Worm (Caenorhabditis elegans) whole organism, L1 larva: ENCODE results near the gene T27D12.6.

Experiments used
- C04F5.9 ChIP-seq: sonication (generic microtip); optimal IDR thresholded peaks from 2 replicates; lab custom pipeline; 2016; ENCODE audit warnings: missing genetic modification characterization, missing compliant biosample characterization
- C34B4.2 ChIP-seq: sonication (generic microtip); optimal IDR thresholded peaks from 2 replicates; lab custom pipeline; 2017; ENCODE audit warnings: mild to moderate bottlenecking, missing genetic modification characterization, missing compliant biosample characterization
- Y116A8C.19 ChIP-seq: sonication (generic microtip); optimal IDR thresholded peaks from 2 replicates; lab custom pipeline; 2016; ENCODE audit warnings: missing compliant biosample characterization, missing genetic modification characterization, borderline replicate concordance
- alr-1 ChIP-seq: fragments of 200-800 bp; sonication (Bioruptor generic); optimal IDR thresholded peaks from 2 replicates; lab custom pipeline; 2018; ENCODE audit warnings: borderline replicate concordance, mild to moderate bottlenecking, missing genetic modification characterization, missing compliant biosample characterization
- aly-2 ChIP-seq: fragments of 150-350 bp; optimal IDR thresholded peaks from 2 replicates; lab custom pipeline; 2014; ENCODE audit warnings: missing biosample characterization, missing genetic modification characterization
- ama-1 ChIP-seq: fragments of 150-350 bp; optimal IDR thresholded peaks from 2 replicates; lab custom pipeline; 2014
- ceh-63 ChIP-seq: fragments of 200-800 bp; sonication (Bioruptor generic); optimal IDR thresholded peaks from 2 replicates; lab custom pipeline; 2018; ENCODE audit warnings: mild to moderate bottlenecking, missing genetic modification characterization, missing compliant biosample characterization
- ceh-8 ChIP-seq: fragments of 200-800 bp; sonication (Bioruptor generic); optimal IDR thresholded peaks from 2 replicates; lab custom pipeline; 2018; ENCODE audit warnings: mild to moderate bottlenecking, missing genetic modification characterization, moderate library complexity, missing compliant biosample characterization
- ceh-90 ChIP-seq: sonication (generic microtip); optimal IDR thresholded peaks from 2 replicates; lab custom pipeline; 2016; ENCODE audit warnings: missing genetic modification characterization, missing compliant biosample characterization
- ces-1 ChIP-seq: fragments of 150-350 bp; optimal IDR thresholded peaks from 2 replicates; lab custom pipeline; 2014; ENCODE audit warnings: missing biosample characterization, missing genetic modification reagents, missing genetic modification characterization
- dsc-1 ChIP-seq: sonication (generic microtip); optimal IDR thresholded peaks from 2 replicates; lab custom pipeline; 2016; ENCODE audit warnings: mild to moderate bottlenecking, missing genetic modification characterization, missing compliant biosample characterization
- efl-1 ChIP-seq, 4 experiments: fragments of 150-350 bp; optimal IDR thresholded peaks in 3 of 4; peaks in 1 of 4; 1 replicate in 1 of 4; 2 replicates in 3 of 4; lab custom pipeline; 2014; ENCODE audit warnings: missing biosample characterization in 2 of 4, missing genetic modification characterization in 2 of 4, missing genetic modification reagents in 2 of 4
- elt-2 ChIP-seq: sonication (generic microtip); optimal IDR thresholded peaks from 2 replicates; lab custom pipeline; 2016; ENCODE audit warnings: missing genetic modification characterization, mild to moderate bottlenecking, inconsistent platforms, missing compliant biosample characterization, missing genetic modification reagents
- elt-3 ChIP-seq, 6 experiments: fragments of 150-350 bp in 1 of 6; sonication (generic microtip); optimal IDR thresholded peaks; 2 replicates each; lab custom pipeline; 2017 to 2018; ENCODE audit warnings: missing biosample characterization in 6 of 6, missing genetic modification characterization in 6 of 6, inconsistent platforms in 1 of 6
- fkh-10 ChIP-seq: sonication (generic microtip); optimal IDR thresholded peaks from 2 replicates; lab custom pipeline; 2017; ENCODE audit warnings: missing biosample characterization, missing genetic modification reagents, missing genetic modification characterization
- fkh-8 ChIP-seq: sonication (generic microtip); optimal IDR thresholded peaks from 2 replicates; lab custom pipeline; 2016; ENCODE audit warnings: mild to moderate bottlenecking, missing genetic modification characterization, missing compliant biosample characterization
- grh-1 ChIP-seq: fragments of 200-800 bp; sonication (Bioruptor generic); IDR thresholded peaks from 2 replicates; pipeline ENCODE4 v1.3.6; 2022; ENCODE audit warnings: missing genetic modification reagents, missing genetic modification characterization, missing compliant biosample characterization
- hlh-4 ChIP-seq: sonication (generic microtip); optimal IDR thresholded peaks from 2 replicates; lab custom pipeline; 2016; ENCODE audit warnings: mild to moderate bottlenecking, missing genetic modification characterization, missing compliant biosample characterization
- isw-1 ChIP-seq: fragments of 200-800 bp; sonication (Bioruptor generic); IDR thresholded peaks from 2 replicates; pipeline ENCODE4 v1.3.6; 2022; ENCODE audit warnings: missing genetic modification characterization, missing compliant biosample characterization
- jun-1 ChIP-seq: fragments of 150-350 bp; optimal IDR thresholded peaks from 2 replicates; lab custom pipeline; 2014; ENCODE audit warnings: missing biosample characterization, missing genetic modification reagents, missing genetic modification characterization
- lin-13 ChIP-seq: fragments of 150-350 bp; optimal IDR thresholded peaks from 2 replicates; lab custom pipeline; 2014; ENCODE audit warnings: missing biosample characterization, missing genetic modification reagents, missing genetic modification characterization
- lin-14 ChIP-seq: fragments of 200-800 bp; sonication (Bioruptor generic); optimal IDR thresholded peaks from 2 replicates; lab custom pipeline; 2018; ENCODE audit warnings: mild to moderate bottlenecking, missing genetic modification characterization, moderate library complexity, missing compliant biosample characterization
- lin-35 ChIP-seq, 2 experiments: fragments of 150-350 bp; optimal IDR thresholded peaks; 2 replicates each; lab custom pipeline; 2014; ENCODE audit warnings: missing biosample characterization in 2 of 2, missing genetic modification characterization in 2 of 2, missing genetic modification reagents in 2 of 2
- lin-39 ChIP-seq: fragments of 150-350 bp; optimal IDR thresholded peaks from 2 replicates; lab custom pipeline; 2014; ENCODE audit warnings: missing biosample characterization, missing genetic modification reagents, missing genetic modification characterization
- lir-3 ChIP-seq: sonication (generic microtip); optimal IDR thresholded peaks from 2 replicates; lab custom pipeline; 2016; ENCODE audit warnings: mild to moderate bottlenecking, missing genetic modification characterization, moderate library complexity, missing compliant biosample characterization; ENCODE audit not compliant: poor library complexity
- lsy-2 ChIP-seq, 2 experiments: fragments of 150-350 bp; optimal IDR thresholded peaks; 2 replicates each; lab custom pipeline; 2014; ENCODE audit warnings: missing biosample characterization in 2 of 2, missing genetic modification characterization in 2 of 2
- mab-9 ChIP-seq: fragments of 200-800 bp; sonication (Bioruptor generic); IDR thresholded peaks from 2 replicates; pipeline ENCODE4 v1.3.6; 2022; ENCODE audit warnings: missing genetic modification reagents, missing genetic modification characterization, missing compliant biosample characterization
- mef-2 ChIP-seq: fragments of 150-350 bp; optimal IDR thresholded peaks from 2 replicates; lab custom pipeline; 2014; ENCODE audit warnings: missing biosample characterization, missing genetic modification characterization
- mep-1 ChIP-seq: fragments of 150-350 bp; optimal IDR thresholded peaks from 2 replicates; lab custom pipeline; 2014; ENCODE audit warnings: missing biosample characterization, missing genetic modification characterization
- nhr-11 ChIP-seq: fragments of 150-350 bp; optimal IDR thresholded peaks from 2 replicates; lab custom pipeline; 2014; ENCODE audit warnings: missing biosample characterization, missing genetic modification characterization
- nhr-12 ChIP-seq: sonication (generic microtip); optimal IDR thresholded peaks from 2 replicates; lab custom pipeline; 2017; ENCODE audit warnings: missing biosample characterization, missing genetic modification characterization
- nhr-19 ChIP-seq: fragments of 200-800 bp; sonication (Bioruptor generic); conservative IDR thresholded peaks from 2 replicates; pipeline ENCODE4 v1.3.6; 2022; ENCODE audit warnings: missing genetic modification characterization, missing compliant biosample characterization
- nhr-28 ChIP-seq: fragments of 150-350 bp; optimal IDR thresholded peaks from 2 replicates; lab custom pipeline; 2014; ENCODE audit warnings: missing biosample characterization, missing genetic modification characterization
- nhr-47 ChIP-seq: sonication (generic microtip); optimal IDR thresholded peaks from 2 replicates; lab custom pipeline; 2016; ENCODE audit warnings: mild to moderate bottlenecking, missing genetic modification characterization, moderate library complexity, missing compliant biosample characterization
- nhr-71 ChIP-seq: sonication (generic microtip); optimal IDR thresholded peaks from 2 replicates; lab custom pipeline; 2016; ENCODE audit warnings: mild to moderate bottlenecking, missing genetic modification characterization, moderate library complexity, missing compliant biosample characterization
- nhr-77 ChIP-seq: fragments of 150-350 bp; optimal IDR thresholded peaks from 2 replicates; lab custom pipeline; 2014; ENCODE audit warnings: missing biosample characterization, missing genetic modification characterization
- nhr-90 ChIP-seq: sonication (generic microtip); optimal IDR thresholded peaks from 2 replicates; lab custom pipeline; 2016; ENCODE audit warnings: mild to moderate bottlenecking, missing genetic modification characterization, missing compliant biosample characterization; ENCODE audit not compliant: poor library complexity
- pax-3 ChIP-seq: fragments of 200-800 bp; sonication (Bioruptor generic); optimal IDR thresholded peaks from 2 replicates; lab custom pipeline; 2018; ENCODE audit warnings: mild to moderate bottlenecking, missing genetic modification characterization, moderate library complexity, missing compliant biosample characterization
- rnt-1 ChIP-seq: sonication (generic microtip); optimal IDR thresholded peaks from 2 replicates; lab custom pipeline; 2016; ENCODE audit warnings: mild to moderate bottlenecking, missing genetic modification characterization, moderate library complexity, missing compliant biosample characterization
- snu-23 ChIP-seq: sonication (generic microtip); optimal IDR thresholded peaks from 2 replicates; lab custom pipeline; 2016; ENCODE audit warnings: missing genetic modification characterization, missing compliant biosample characterization
- sox-4 ChIP-seq: sonication (generic microtip); optimal IDR thresholded peaks from 2 replicates; lab custom pipeline; 2016; ENCODE audit warnings: missing genetic modification characterization, missing compliant biosample characterization
- sptf-1 ChIP-seq: fragments of 150-350 bp; optimal IDR thresholded peaks from 2 replicates; lab custom pipeline; 2014; ENCODE audit warnings: missing biosample characterization, missing genetic modification characterization
- tbx-2 ChIP-seq: sonication (generic microtip); optimal IDR thresholded peaks from 2 replicates; lab custom pipeline; 2016; ENCODE audit warnings: missing genetic modification characterization, missing compliant biosample characterization
- tlp-1 ChIP-seq: fragments of 150-350 bp; optimal IDR thresholded peaks from 2 replicates; lab custom pipeline; 2014; ENCODE audit warnings: missing biosample characterization, missing genetic modification characterization
- unc-30 ChIP-seq: sonication (generic microtip); optimal IDR thresholded peaks from 2 replicates; lab custom pipeline; 2017; ENCODE audit warnings: missing biosample characterization, missing genetic modification characterization
- unc-62 ChIP-seq: fragments of 150-350 bp; optimal IDR thresholded peaks from 2 replicates; lab custom pipeline; 2014; ENCODE audit warnings: missing biosample characterization, missing genetic modification reagents, missing genetic modification characterization
- unc-86 ChIP-seq: sonication (generic microtip); optimal IDR thresholded peaks from 2 replicates; lab custom pipeline; 2016; ENCODE audit warnings: missing genetic modification characterization, missing compliant biosample characterization
- unc-98 ChIP-seq: fragments of 200-800 bp; sonication (Bioruptor generic); IDR thresholded peaks from 2 replicates; pipeline ENCODE4 v1.3.6; 2022; ENCODE audit warnings: missing genetic modification characterization, missing compliant biosample characterization
- vab-15 ChIP-seq: sonication (generic microtip); optimal IDR thresholded peaks from 2 replicates; lab custom pipeline; 2017; ENCODE audit warnings: missing genotype, mild to moderate bottlenecking, missing genetic modification characterization, missing compliant biosample characterization
- zag-1 ChIP-seq: fragments of 150-350 bp; optimal IDR thresholded peaks from 2 replicates; lab custom pipeline; 2014; ENCODE audit warnings: missing biosample characterization, missing genetic modification characterization
- zip-4 ChIP-seq: fragments of 200-800 bp; sonication (Bioruptor generic); optimal IDR thresholded peaks from 2 replicates; lab custom pipeline; 2018; ENCODE audit warnings: mild to moderate bottlenecking, missing genetic modification characterization, moderate library complexity, missing compliant biosample characterization
- ztf-11 ChIP-seq, 2 experiments: sonication (generic microtip); optimal IDR thresholded peaks; 2 replicates each; lab custom pipeline; 2016 to 2017; ENCODE audit warnings: missing genetic modification characterization in 2 of 2, missing biosample characterization in 1 of 2, missing compliant biosample characterization in 1 of 2
- ztf-4 ChIP-seq: fragments of 150-350 bp; optimal IDR thresholded peaks from 2 replicates; lab custom pipeline; 2014; ENCODE audit warnings: missing biosample characterization, missing genetic modification characterization

Gene T27D12.6

ce11 chrII:11838353-11838752 lies 3.0 kb downstream of the T27D12.6 start:
- peak; percentile 25 for TF ChIP-seq nhr-47 (tag; lab: Kevin White, UChicago)
- TF ChIP-seq nhr-90 (tag; lab: Kevin White, UChicago) = peak; percentile 17
- TF ChIP-seq tbx-2 (tag; lab: Kevin White, UChicago) = peak; percentile 41
- TF ChIP-seq unc-86 = no peak
- no peak for TF ChIP-seq alr-1
- TF ChIP-seq C04F5.9 = no peak
- no peak for TF ChIP-seq zip-4
- no peak for TF ChIP-seq sox-4 (tag; lab: Kevin White, UChicago)
- no peak for TF ChIP-seq nhr-28
- TF ChIP-seq fkh-8 (tag; lab: Kevin White, UChicago) = no peak
- no peak for TF ChIP-seq unc-30 (tag; lab: Kevin White, UChicago)
- TF ChIP-seq ceh-90 (tag; lab: Kevin White, UChicago) = no peak
- TF ChIP-seq snu-23 (GFP tag; lab: Kevin White, UChicago) = peak; percentile 13
- TF ChIP-seq sptf-1 (tag; lab: Kevin White, UChicago) = no peak
- no peak for TF ChIP-seq Y116A8C.19 (tag; lab: Kevin White, UChicago)
- no peak for TF ChIP-seq tlp-1 (tag; lab: Kevin White, UChicago)
- no peak for TF ChIP-seq ztf-4
- TF ChIP-seq elt-3 (tag; optimal IDR thresholded peaks at IDR 0.05; lab: Kevin White, UChicago) = peak in 4 of 6 experiments; percentile 66 to 93 (median 67)
- TF ChIP-seq lin-13 (GFP tag; lab: Kevin White, UChicago) = no peak
- no peak for TF ChIP-seq dsc-1
- TF ChIP-seq lin-39 (tag; lab: Kevin White, UChicago) = no peak
- TF ChIP-seq lsy-2 (tag; optimal IDR thresholded peaks at IDR 0.05; lab: Kevin White, UChicago) = peak in 1 of 2 experiments; percentile 28
- no peak for TF ChIP-seq lir-3 (tag; lab: Kevin White, UChicago)
- peak; percentile 24; the same call in 1 of the 2 replicates for TF ChIP-seq nhr-19 (GFP tag; lab: Robert Waterston, UW)
- TF ChIP-seq mef-2 = no peak
- TF ChIP-seq vab-15 = no peak
- no peak for TF ChIP-seq zag-1 (tag; lab: Kevin White, UChicago)
- TF ChIP-seq ztf-11 (tag; optimal IDR thresholded peaks at IDR 0.05; lab: Kevin White, UChicago) = no peak
- no peak for TF ChIP-seq nhr-12 (tag; lab: Kevin White, UChicago)
- no peak for TF ChIP-seq ceh-8
- TF ChIP-seq aly-2 (tag; lab: Kevin White, UChicago) = no peak
- no peak for TF ChIP-seq ces-1 (GFP tag; lab: Kevin White, UChicago)
- TF ChIP-seq fkh-10 (GFP tag; lab: Kevin White, UChicago) = no peak
- no peak for TF ChIP-seq jun-1 (tag; lab: Kevin White, UChicago)
- TF ChIP-seq nhr-11 (tag; lab: Kevin White, UChicago) = no peak
- TF ChIP-seq ama-1 (lab: Kevin White, UChicago) = no peak
- TF ChIP-seq elt-2 (tag; lab: Kevin White, UChicago) = no peak
- TF ChIP-seq ceh-63 (GFP tag; lab: Kevin White, UChicago) = no peak
- TF ChIP-seq efl-1 (optimal IDR thresholded peaks at IDR 0.05; lab: Kevin White, UChicago) = no peak
- TF ChIP-seq efl-1 (GFP tag; optimal IDR thresholded peaks at IDR 0.05 in 1 of 2; lab: Kevin White, UChicago) = peak in 1 of 2 experiments; percentile 72
- TF ChIP-seq lin-35 (GFP tag; optimal IDR thresholded peaks at IDR 0.05; lab: Kevin White, UChicago) = peak in 1 of 2 experiments; percentile 17
- no peak for TF ChIP-seq pax-3 (tag; lab: Kevin White, UChicago)
- no peak for TF ChIP-seq mab-9 (GFP tag; lab: Robert Waterston, UW)
- no peak for TF ChIP-seq hlh-4 (tag; lab: Kevin White, UChicago)
- no peak for TF ChIP-seq unc-98
- no peak for TF ChIP-seq mep-1 (tag; lab: Kevin White, UChicago)
- no peak for TF ChIP-seq C34B4.2 (tag; lab: Kevin White, UChicago)
- TF ChIP-seq nhr-71 (tag; lab: Kevin White, UChicago) = peak; percentile 76
- TF ChIP-seq isw-1 (GFP tag; lab: Robert Waterston, UW) = no peak
- peak; percentile 80 for TF ChIP-seq lin-14
- TF ChIP-seq rnt-1 = no peak
- no peak for TF ChIP-seq unc-62 (GFP tag; lab: Kevin White, UChicago)
- no peak for TF ChIP-seq nhr-77
- TF ChIP-seq grh-1 (GFP tag; lab: Robert Waterston, UW) = no peak
